Worm (Caenorhabditis elegans): ENCODE results near the gene hach-1.

The hach-1 gene

ce11 chrIII:5601999-5602398, 46.7 kb downstream of the hach-1 start (continued):
- peak; percentile 80 for TF ChIP-seq lin-40 (tag; optimal IDR thresholded peaks at IDR 0.05)
- TF ChIP-seq ceh-79 (tag; optimal IDR thresholded peaks at IDR 0.05), result peak; percentile 65
- peak; percentile 68 for TF ChIP-seq snpc-4 (GFP tag; optimal IDR thresholded peaks at IDR 0.05)
- peak; percentile 18 to 71 (median 64) for TF ChIP-seq snpc-4 (tag; optimal IDR thresholded peaks at IDR 0.05)
- TF ChIP-seq snpc-1.3 (tag; optimal IDR thresholded peaks at IDR 0.05; ENCODE audit: insufficient read depth), result peak; percentile 86
- no peak for TF ChIP-seq ccch-3 (GFP tag; optimal IDR thresholded peaks at IDR 0.05)
- peak; percentile 33; the same call in 1 of the 2 replicates for TF ChIP-seq hsf-1 (GFP tag; IDR thresholded peaks at IDR 0.05)
- peak; percentile 92 for TF ChIP-seq Y56A3A.18 (GFP tag; IDR thresholded peaks at IDR 0.05)
- TF ChIP-seq lin-54 (GFP tag; optimal IDR thresholded peaks at IDR 0.05), result peak; percentile 75
- TF ChIP-seq mxl-1 (tag; optimal IDR thresholded peaks at IDR 0.05), result peak; percentile 73
- peak; percentile 77 for TF ChIP-seq madf-6 (GFP tag; IDR thresholded peaks at IDR 0.05)
- peak; percentile 74 for TF ChIP-seq tlf-1 (GFP tag; optimal IDR thresholded peaks at IDR 0.05)
- TF ChIP-seq die-1 (tag; optimal IDR thresholded peaks at IDR 0.05), result peak; percentile 88
- peak; percentile 67; the same call in 1 of the 2 replicates for TF ChIP-seq madf-3 (GFP tag; IDR thresholded peaks at IDR 0.05)
- peak; percentile 57 for TF ChIP-seq F57A8.1 (GFP tag; optimal IDR thresholded peaks at IDR 0.05)
- peak; percentile 50 for TF ChIP-seq nhr-80 (tag; optimal IDR thresholded peaks at IDR 0.05)
- TF ChIP-seq C17E4.6 (GFP tag; IDR thresholded peaks at IDR 0.05), result peak; percentile 73; the same call in 1 of the 2 replicates
- TF ChIP-seq lag-1 (GFP tag; IDR thresholded peaks at IDR 0.05), result no peak
- TF ChIP-seq nhr-120 (GFP tag; IDR thresholded peaks at IDR 0.05), result 0 out of 2 replicates have a peak, but pooled peaks have one; percentile 87
- peak; percentile 36 for TF ChIP-seq B0035.1 (tag; optimal IDR thresholded peaks at IDR 0.05)
- no peak for TF ChIP-seq F55B11.4 (tag; optimal IDR thresholded peaks at IDR 0.05; ENCODE audit: borderline replicate concordance, insufficient read depth)
- peak; percentile 91 for TF ChIP-seq F49E8.2 (tag; optimal IDR thresholded peaks at IDR 0.05; ENCODE audit: insufficient read depth)
- TF ChIP-seq tbp1 (GFP tag; optimal IDR thresholded peaks at IDR 0.05), result peak; percentile 97
- TF ChIP-seq ceh-27 (GFP tag; optimal IDR thresholded peaks at IDR 0.05), result peak; percentile 82
- peak; percentile 70 for TF ChIP-seq hmg-1.2 (GFP tag; IDR thresholded peaks at IDR 0.05)
- TF ChIP-seq F23B12.7 (tag; optimal IDR thresholded peaks at IDR 0.05; ENCODE audit: insufficient read depth), result peak; percentile 91
- peak in 1 of 3 experiments; percentile 57 for TF ChIP-seq lin-35 (GFP tag; optimal IDR thresholded peaks at IDR 0.05)
- peak; percentile 57 for TF ChIP-seq snpc-1.1 (tag; optimal IDR thresholded peaks at IDR 0.05; ENCODE audit: insufficient read depth)
- peak; percentile 60 for TF ChIP-seq attf-5 (GFP tag; optimal IDR thresholded peaks at IDR 0.05)
- TF ChIP-seq Y53G8AR.9 (GFP tag; conservative IDR thresholded peaks at IDR 0.05), result peak; percentile 68
- TF ChIP-seq F10E7.11 (tag; optimal IDR thresholded peaks at IDR 0.05), result peak; percentile 81
- TF ChIP-seq chd-7 (tag; optimal IDR thresholded peaks at IDR 0.05), result peak; percentile 95
- TF ChIP-seq ceh-40 (GFP tag; IDR thresholded peaks at IDR 0.05), result peak; percentile 87; the same call in 1 of the 2 replicates
- TF ChIP-seq hlh-26 (GFP tag; conservative IDR thresholded peaks at IDR 0.05), result no peak
- TF ChIP-seq egl-44 (GFP tag; IDR thresholded peaks at IDR 0.05), result peak; percentile 82; the same call in 1 of the 2 replicates

- TF ChIP-seq lag-1 (GFP tag; IDR thresholded peaks at IDR 0.05) (no peak), ekl-4 (GFP tag; IDR thresholded peaks at IDR 0.05) (peak; percentile 10; the same call in 1 of the 2 replicates), bed-1 (GFP tag; IDR thresholded peaks at IDR 0.05) (no peak), fkh-3 (tag; optimal IDR thresholded peaks at IDR 0.05) (no peak), B0035.1 (tag; optimal IDR thresholded peaks at IDR 0.05) (no peak), ceh-27 (GFP tag; optimal IDR thresholded peaks at IDR 0.05) (peak; percentile 83), Y53G8AR.9 (GFP tag; conservative IDR thresholded peaks at IDR 0.05) (0 out of 2 replicates have a peak, but pooled peaks have one; percentile 42), nhr-120 (GFP tag; IDR thresholded peaks at IDR 0.05) (no peak), akir-1 (GFP tag; optimal IDR thresholded peaks at IDR 0.05) (no peak), Y56A3A.18 (GFP tag; IDR thresholded peaks at IDR 0.05) (no peak), ztf-22 (GFP tag; optimal IDR thresholded peaks at IDR 0.05) (no peak), sptf-2 (GFP tag; optimal IDR thresholded peaks at IDR 0.05) (no peak), zim-3 (tag; optimal IDR thresholded peaks at IDR 0.05) (no peak), egl-44 (GFP tag; IDR thresholded peaks at IDR 0.05) (no peak), snpc-1.1 (tag; optimal IDR thresholded peaks at IDR 0.05; ENCODE audit: insufficient read depth) (no peak), ceh-91 (GFP tag; IDR thresholded peaks at IDR 0.05) (no peak), nhr-80 (tag; optimal IDR thresholded peaks at IDR 0.05) (peak; percentile 53), madf-3 (GFP tag; IDR thresholded peaks at IDR 0.05) (0 out of 2 replicates have a peak, but pooled peaks have one; percentile 51), pha-4 (tag; optimal IDR thresholded peaks at IDR 0.05) (peak; percentile 19), nhr-179 (tag; optimal IDR thresholded peaks at IDR 0.05) (no peak)
These were observed 48.3 kb downstream of the hach-1 start, which contains the start of gene madf-11 for ce11 chrIII:5603439-5603986. TSS of gene madf-11 (minus strand) at chrIII:5603489.
